Worm (Caenorhabditis elegans) whole organism, L3 larva: Measurements from ENCODE around the gene ZK809.5.

ENCODE experiments used
- ZK546.5 ChIP-seq: sonication (generic microtip); optimal IDR thresholded peaks from 2 replicates; lab custom pipeline; 2017; ENCODE audit warnings: missing biosample characterization, missing genetic modification characterization
- aly-2 ChIP-seq: fragments of 150-350 bp; optimal IDR thresholded peaks from 2 replicates; lab custom pipeline; 2014; ENCODE audit warnings: missing biosample characterization, missing genetic modification characterization
- ama-1 ChIP-seq: fragments of 150-350 bp; optimal IDR thresholded peaks from 2 replicates; lab custom pipeline; 2018
- ceh-28 ChIP-seq: fragments of 150-350 bp; optimal IDR thresholded peaks from 2 replicates; lab custom pipeline; 2014; ENCODE audit warnings: missing biosample characterization, missing genetic modification reagents, missing genetic modification characterization
- ceh-82 ChIP-seq: fragments of 150-350 bp; optimal IDR thresholded peaks from 2 replicates; lab custom pipeline; 2014; ENCODE audit warnings: missing biosample characterization, missing genetic modification characterization
- daf-12 ChIP-seq: fragments of 150-350 bp; optimal IDR thresholded peaks from 2 replicates; lab custom pipeline; 2014; ENCODE audit warnings: missing biosample characterization, missing genetic modification reagents, missing genetic modification characterization
- egl-27 ChIP-seq: sonication (generic microtip); optimal IDR thresholded peaks from 4 replicates; lab custom pipeline; 2017; ENCODE audit warnings: missing biosample characterization, missing genetic modification reagents, missing genetic modification characterization
- elt-2 ChIP-seq: sonication (generic microtip); optimal IDR thresholded peaks from 2 replicates; lab custom pipeline; 2016; ENCODE audit warnings: missing genetic modification reagents, mild to moderate bottlenecking, missing genetic modification characterization, missing compliant biosample characterization
- eor-1 ChIP-seq, 2 experiments: fragments of 150-350 bp; optimal IDR thresholded peaks; 2 replicates each; lab custom pipeline; 2014 to 2018; ENCODE audit warnings: missing biosample characterization in 2 of 2, missing genetic modification characterization in 2 of 2
- fkh-10 ChIP-seq: sonication (generic microtip); optimal IDR thresholded peaks from 2 replicates; lab custom pipeline; 2017; ENCODE audit warnings: missing biosample characterization, missing genetic modification reagents, missing genetic modification characterization
- fos-1 ChIP-seq: fragments of 150-350 bp; optimal IDR thresholded peaks from 2 replicates; lab custom pipeline; 2014; ENCODE audit warnings: missing biosample characterization, missing genetic modification characterization
- hmg-11 ChIP-seq: sonication (generic microtip); optimal IDR thresholded peaks from 2 replicates; lab custom pipeline; 2016; ENCODE audit warnings: missing genetic modification characterization, missing compliant biosample characterization
- jun-1 ChIP-seq: fragments of 150-350 bp; optimal IDR thresholded peaks from 2 replicates; lab custom pipeline; 2014; ENCODE audit warnings: missing biosample characterization, missing genetic modification reagents, missing genetic modification characterization
- lin-39 ChIP-seq: fragments of 150-350 bp; optimal IDR thresholded peaks from 2 replicates; lab custom pipeline; 2018; ENCODE audit warnings: missing biosample characterization, missing genetic modification reagents, missing genetic modification characterization
- lsy-12 ChIP-seq: sonication (generic microtip); optimal IDR thresholded peaks from 2 replicates; lab custom pipeline; 2016; ENCODE audit warnings: mild to moderate bottlenecking, missing genetic modification characterization, missing compliant biosample characterization
- mdl-1 ChIP-seq: fragments of 150-350 bp; optimal IDR thresholded peaks from 2 replicates; lab custom pipeline; 2014; ENCODE audit warnings: missing biosample characterization, missing genetic modification characterization
- mml-1 ChIP-seq: fragments of 150-350 bp; sonication (generic microtip); optimal IDR thresholded peaks from 3 replicates; lab custom pipeline; 2014; ENCODE audit warnings: missing biosample characterization, missing genetic modification characterization
- nfya-1 ChIP-seq: sonication (generic microtip); optimal IDR thresholded peaks from 2 replicates; lab custom pipeline; 2017; ENCODE audit warnings: missing genetic modification characterization, mild to moderate bottlenecking, missing compliant biosample characterization, antibody characterized with exemption, moderate library complexity; ENCODE audit not compliant: insufficient read depth
- nhr-11 ChIP-seq: fragments of 150-350 bp; optimal IDR thresholded peaks from 2 replicates; lab custom pipeline; 2014; ENCODE audit warnings: missing biosample characterization, missing genetic modification characterization
- nhr-12 ChIP-seq: fragments of 150-350 bp; optimal IDR thresholded peaks from 2 replicates; lab custom pipeline; 2014; ENCODE audit warnings: missing biosample characterization, missing genetic modification characterization
- nhr-23 ChIP-seq: fragments of 150-350 bp; optimal IDR thresholded peaks from 2 replicates; lab custom pipeline; 2014; ENCODE audit warnings: missing biosample characterization, missing genetic modification reagents, missing genetic modification characterization
- nhr-237 ChIP-seq: fragments of 150-350 bp; optimal IDR thresholded peaks from 2 replicates; lab custom pipeline; 2014; ENCODE audit warnings: missing biosample characterization, missing genetic modification characterization
- nhr-25 ChIP-seq: sonication (generic microtip); optimal IDR thresholded peaks from 2 replicates; lab custom pipeline; 2017; ENCODE audit warnings: missing biosample characterization, missing genetic modification characterization
- nhr-28 ChIP-seq: fragments of 150-350 bp; optimal IDR thresholded peaks from 2 replicates; lab custom pipeline; 2014; ENCODE audit warnings: missing biosample characterization, missing genetic modification characterization
- nhr-43 ChIP-seq: sonication (generic microtip); optimal IDR thresholded peaks from 2 replicates; lab custom pipeline; 2016; ENCODE audit warnings: mild to moderate bottlenecking, missing genetic modification characterization, missing compliant biosample characterization; ENCODE audit not compliant: poor library complexity, severe bottlenecking
- nhr-76 ChIP-seq: fragments of 150-350 bp; sonication (generic microtip); optimal IDR thresholded peaks from 5 replicates; lab custom pipeline; 2014; ENCODE audit warnings: missing biosample characterization, missing genetic modification characterization
- pqm-1 ChIP-seq: fragments of 150-350 bp; optimal IDR thresholded peaks from 2 replicates; lab custom pipeline; 2017; ENCODE audit warnings: missing biosample characterization, missing genetic modification characterization, inconsistent platforms
- sea-2 ChIP-seq: fragments of 150-350 bp; sonication (generic microtip); optimal IDR thresholded peaks from 4 replicates; lab custom pipeline; 2014; ENCODE audit warnings: missing biosample characterization, missing genetic modification reagents, missing genetic modification characterization
- skn-1 ChIP-seq: fragments of 150-350 bp; optimal IDR thresholded peaks from 2 replicates; lab custom pipeline; 2014; ENCODE audit warnings: missing biosample characterization, missing genetic modification characterization
- snpc-4 ChIP-seq: fragments of 150-350 bp; optimal IDR thresholded peaks from 2 replicates; lab custom pipeline; 2014; ENCODE audit warnings: missing biosample characterization, missing genetic modification characterization
- unc-39 ChIP-seq: sonication (generic microtip); optimal IDR thresholded peaks from 4 replicates; lab custom pipeline; 2017; ENCODE audit warnings: missing biosample characterization, missing genetic modification characterization
- unc-62 ChIP-seq: fragments of 150-350 bp; sonication (generic microtip); optimal IDR thresholded peaks from 4 replicates; lab custom pipeline; 2014; ENCODE audit warnings: missing biosample characterization, missing genetic modification reagents, missing genetic modification characterization
- ztf-11 ChIP-seq: fragments of 150-350 bp; optimal IDR thresholded peaks from 2 replicates; lab custom pipeline; 2014; ENCODE audit warnings: missing biosample characterization, missing genetic modification characterization
- ztf-4 ChIP-seq: fragments of 150-350 bp; optimal IDR thresholded peaks from 2 replicates; lab custom pipeline; 2014; ENCODE audit warnings: missing biosample characterization, missing genetic modification characterization

Gene ZK809.5

DNA sequence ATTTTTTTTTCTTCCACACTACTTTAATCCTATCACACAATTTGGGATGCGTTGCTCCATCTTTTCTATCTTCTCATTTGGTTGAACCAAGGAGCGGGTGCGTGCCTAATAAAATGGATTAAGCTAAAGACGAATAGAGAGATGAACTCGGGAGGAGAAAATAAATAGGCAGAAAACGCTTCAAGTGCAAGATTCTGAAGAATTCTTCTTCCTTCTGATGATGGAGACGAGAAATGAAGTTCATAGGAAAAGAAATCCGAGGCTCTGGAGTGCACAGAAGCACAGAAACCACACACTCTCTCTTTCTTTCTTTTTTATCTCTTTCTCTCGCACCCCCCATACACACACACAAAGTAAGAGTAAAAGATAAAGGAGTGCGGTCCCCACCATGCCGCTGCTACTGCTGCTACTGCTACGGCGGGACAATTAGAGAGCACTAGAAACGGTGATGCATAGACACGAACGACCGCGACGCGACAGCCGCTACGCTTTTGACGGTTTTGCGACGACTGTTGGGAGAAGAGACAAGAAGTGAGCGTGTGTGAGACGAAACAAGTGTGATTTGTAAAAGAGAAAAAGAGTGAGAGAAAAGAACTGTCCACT, 35.6 kb downstream of the ZK809.5 start (continued):
- TF ChIP-seq mml-1 (tag; lab: Kevin White, UChicago) (no peak), ztf-11 (no peak), fkh-10 (GFP tag; lab: Kevin White, UChicago) (peak; percentile 41), pqm-1 (tag; lab: Kevin White, UChicago) (peak; percentile 88), jun-1 (tag; lab: Kevin White, UChicago) (peak; percentile 78), nhr-12 (tag; lab: Kevin White, UChicago) (no peak), eor-1 (tag; optimal IDR thresholded peaks at IDR 0.05; lab: Kevin White, UChicago) (no peak), ceh-82 (tag; lab: Kevin White, UChicago) (peak; percentile 7), nhr-11 (tag; lab: Kevin White, UChicago) (no peak), fos-1 (tag; lab: Kevin White, UChicago) (peak; percentile 1), sea-2 (GFP tag; lab: Kevin White, UChicago) (no peak), aly-2 (tag; lab: Kevin White, UChicago) (no peak), egl-27 (peak; percentile 26), skn-1 (tag; lab: Kevin White, UChicago) (peak; percentile 47), nhr-237 (tag; lab: Kevin White, UChicago) (no peak)

DNA sequence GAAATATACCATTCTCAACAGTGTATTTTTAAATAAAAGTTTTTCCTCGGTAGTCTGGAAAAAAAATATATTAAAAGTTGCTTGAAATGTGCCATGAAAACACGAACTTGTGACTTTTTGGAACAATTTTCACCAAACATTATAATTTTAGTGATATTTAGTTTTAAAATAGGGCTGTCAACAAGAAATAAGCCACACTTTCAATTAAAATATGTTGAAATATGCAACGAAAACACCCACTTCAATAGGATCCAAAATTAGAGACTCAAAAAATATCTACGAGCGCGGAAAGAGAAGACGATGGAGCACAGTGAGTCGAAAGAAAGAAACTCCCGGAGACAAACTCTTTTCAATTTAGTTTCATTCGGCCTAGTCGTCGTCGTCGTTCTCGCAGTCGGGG, 37.0 kb downstream of the ZK809.5 start, which contains the start of gene ZK792.12:
ZK792.12 (plus strand) TSS at position 301 of the 400 bp plus-strand sequence.
- TF ChIP-seq ceh-28 (tag; lab: Kevin White, UChicago) (no peak), hmg-11 (no peak), unc-39 (tag; lab: Kevin White, UChicago) (no peak), lsy-12 (no peak), ama-1 (lab: Kevin White, UChicago) (no peak), mdl-1 (tag; lab: Kevin White, UChicago) (no peak), nhr-28 (tag; lab: Kevin White, UChicago) (no peak), nhr-76 (tag; lab: Kevin White, UChicago) (no peak), nhr-25 (tag; lab: Kevin White, UChicago) (no peak)

- TF ChIP-seq nhr-76 (tag; lab: Kevin White, UChicago) (no peak), ztf-4 (no peak), ZK546.5 (tag; lab: Kevin White, UChicago) (no peak), lin-39 (no peak), nhr-12 (tag; lab: Kevin White, UChicago) (no peak), ceh-28 (tag; lab: Kevin White, UChicago) (no peak), nhr-11 (tag; lab: Kevin White, UChicago) (no peak), mml-1 (tag; lab: Kevin White, UChicago) (no peak), ama-1 (lab: Kevin White, UChicago) (no peak), sea-2 (GFP tag; lab: Kevin White, UChicago) (no peak), nfya-1 (tag; lab: Kevin White, UChicago) (no peak), hmg-11 (no peak), jun-1 (tag; lab: Kevin White, UChicago) (no peak), aly-2 (tag; lab: Kevin White, UChicago) (no peak), elt-2 (tag; lab: Kevin White, UChicago) (no peak), fkh-10 (GFP tag; lab: Kevin White, UChicago) (no peak)
Measured at ce11 chrIV:11694143-11694542, 37.6 kb downstream of the ZK809.5 start, which contains the start of gene ZK792.7. Gene ZK792.7, plus strand, starts transcription at chrIV:11694443.

DNA sequence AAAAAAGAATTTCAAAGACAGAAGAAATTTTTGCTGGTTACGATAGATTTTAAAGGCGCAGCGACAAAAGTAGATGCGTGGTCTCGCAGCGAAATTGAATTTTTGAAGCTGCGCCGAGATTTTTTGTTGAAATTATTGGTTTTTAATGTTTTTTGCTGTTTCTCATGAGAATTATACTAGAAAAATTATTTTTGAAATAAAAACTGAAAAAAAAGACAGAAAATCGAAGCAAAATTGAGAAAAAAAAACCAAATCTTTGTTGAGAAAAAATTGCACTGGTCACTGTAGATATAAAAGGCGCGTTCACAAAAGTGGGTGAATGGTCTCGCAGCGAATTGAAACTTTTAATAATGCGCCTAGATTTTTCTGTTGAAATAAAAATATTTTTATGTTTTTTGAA, 39.1 kb downstream of the ZK809.5 start:
- TF ChIP-seq nhr-23 (tag; lab: Kevin White, UChicago) = peak; percentile 6
- no peak for TF ChIP-seq daf-12 (tag; lab: Kevin White, UChicago)

DNA sequence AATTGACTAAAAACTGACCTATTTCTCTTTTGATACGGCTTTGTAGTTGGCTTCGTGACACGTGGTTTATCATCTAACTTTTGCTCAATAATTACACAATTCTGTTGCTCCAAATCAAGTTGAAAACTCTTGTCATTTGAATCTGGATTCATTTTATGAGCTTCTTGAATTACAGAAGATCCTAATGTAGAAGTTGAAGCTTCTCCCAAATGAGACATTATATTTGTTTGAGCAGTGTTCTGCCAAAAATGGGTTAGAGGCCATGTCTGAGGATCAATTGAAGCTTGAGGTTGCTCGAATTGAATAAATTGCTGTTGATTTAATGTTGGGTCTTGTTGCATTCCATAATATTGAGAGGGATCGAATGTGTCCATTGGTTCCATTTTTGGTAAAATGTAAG, 41.0 kb downstream of the ZK809.5 start:
- TF ChIP-seq unc-62 (GFP tag; lab: Kevin White, UChicago) (no peak), snpc-4 (no peak), nhr-11 (tag; lab: Kevin White, UChicago) (no peak), ceh-28 (tag; lab: Kevin White, UChicago) (no peak), pqm-1 (tag; lab: Kevin White, UChicago) (no peak), nhr-23 (tag; lab: Kevin White, UChicago) (no peak), nhr-237 (tag; lab: Kevin White, UChicago) (no peak), lin-39 (no peak), nhr-43 (tag; lab: Kevin White, UChicago) (no peak), hmg-11 (no peak), nhr-25 (tag; lab: Kevin White, UChicago) (no peak)
